In the genomic region with DNA sequence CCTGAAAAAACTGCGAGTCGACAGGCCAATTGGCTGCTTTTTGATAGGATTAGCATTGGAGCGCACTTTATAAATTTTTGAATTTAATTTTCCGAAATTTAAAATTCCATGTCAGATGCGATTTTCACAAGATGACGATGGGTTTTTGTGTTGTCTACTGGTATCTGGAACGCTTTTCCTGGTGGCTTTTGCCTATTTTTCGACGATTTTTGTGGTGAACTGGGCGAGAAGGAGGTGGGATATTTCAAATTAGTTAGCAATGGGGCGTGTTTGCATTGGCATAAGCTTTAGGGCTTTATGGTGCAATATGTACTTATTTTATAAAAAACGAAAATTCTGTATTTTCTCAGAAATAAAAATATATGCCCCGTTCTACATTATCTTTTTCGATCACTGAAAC, we compare ENCODE assay signal across 6 worm cellular contexts.
TF ChIP-seq lines count a peak whose summit lies in the region.

TSS of gene K10G6.9 (plus strand) at position 110 of the 400 bp plus-strand sequence.

TF ChIP-seq in whole organism, L1 larva, 84 proteins besides CTCF, POLR2A, EP300 and RAD21:
- TF ChIP-seq aly-2 (tag; optimal IDR thresholded peaks at IDR 0.05; lab: Kevin White, UChicago) (peak; percentile 16), efl-1 (optimal IDR thresholded peaks at IDR 0.05; lab: Kevin White, UChicago) (no peak), efl-1 (GFP tag; optimal IDR thresholded peaks at IDR 0.05 in 1 of 2; lab: Kevin White, UChicago) (peak in 1 of 2 experiments; percentile 3), fkh-4 (tag; optimal IDR thresholded peaks at IDR 0.05; lab: Kevin White, UChicago; ENCODE audit: borderline replicate concordance) (no peak), isw-1 (GFP tag; IDR thresholded peaks at IDR 0.05; lab: Robert Waterston, UW) (no peak)
TF ChIP-seq in whole organism, L1 larva: peak in this region for 2.

TF ChIP-seq in whole organism, L2 larva, 48 proteins besides CTCF, POLR2A, EP300 and RAD21:
- no peak for TF ChIP-seq lin-13 (GFP tag; optimal IDR thresholded peaks at IDR 0.05; lab: Kevin White, UChicago)
- TF ChIP-seq elt-1 (tag; optimal IDR thresholded peaks at IDR 0.05; lab: Kevin White, UChicago): no peak
- no peak for TF ChIP-seq egl-27 (tag; optimal IDR thresholded peaks at IDR 0.05; lab: Kevin White, UChicago)
- no peak for TF ChIP-seq fos-1 (tag; optimal IDR thresholded peaks at IDR 0.05; lab: Kevin White, UChicago)
- TF ChIP-seq F13H6.1 (tag; optimal IDR thresholded peaks at IDR 0.05; lab: Kevin White, UChicago): no peak
- TF ChIP-seq nhr-6 (tag; optimal IDR thresholded peaks at IDR 0.05; lab: Kevin White, UChicago): no peak
- no peak for TF ChIP-seq elt-3 (tag; optimal IDR thresholded peaks at IDR 0.05; lab: Kevin White, UChicago)
- peak; percentile 62 for TF ChIP-seq ama-1 (optimal IDR thresholded peaks at IDR 0.05; lab: Kevin White, UChicago)
- TF ChIP-seq zag-1 (tag; optimal IDR thresholded peaks at IDR 0.05; lab: Kevin White, UChicago): no peak

TF ChIP-seq in whole organism, L3 larva, 47 proteins besides CTCF, POLR2A, EP300 and RAD21:
- no peak for TF ChIP-seq zag-1 (tag; optimal IDR thresholded peaks at IDR 0.05; lab: Kevin White, UChicago)
- no peak for TF ChIP-seq aly-2 (tag; optimal IDR thresholded peaks at IDR 0.05; lab: Kevin White, UChicago)
- TF ChIP-seq ceh-28 (tag; optimal IDR thresholded peaks at IDR 0.05; lab: Kevin White, UChicago): peak; percentile 22
- TF ChIP-seq ceh-9 (tag; optimal IDR thresholded peaks at IDR 0.05; lab: Kevin White, UChicago): no peak
- TF ChIP-seq elt-3 (tag; optimal IDR thresholded peaks at IDR 0.05; lab: Kevin White, UChicago): no peak

TF ChIP-seq in whole organism, L4 larva, 104 proteins besides CTCF, POLR2A, EP300 and RAD21:
- TF ChIP-seq mes-2 (tag; optimal IDR thresholded peaks at IDR 0.05; lab: Kevin White, UChicago; ENCODE audit: poor library complexity, severe bottlenecking) (peak; percentile 12), daf-12 (tag; optimal IDR thresholded peaks at IDR 0.05; lab: Kevin White, UChicago) (no peak), fkh-10 (GFP tag; optimal IDR thresholded peaks at IDR 0.05; lab: Kevin White, UChicago) (no peak), ama-1 (optimal IDR thresholded peaks at IDR 0.05; lab: Kevin White, UChicago) (peak; percentile 61), unc-62 (GFP tag; optimal IDR thresholded peaks at IDR 0.05 in 1 of 2; lab: Kevin White, UChicago) (peak in 1 of 2 experiments; percentile 59), unc-62 (tag; optimal IDR thresholded peaks at IDR 0.05; lab: Kevin White, UChicago) (no peak)

TF ChIP-seq in whole organism, mixed stage, embryonic, 35 proteins besides CTCF, POLR2A, EP300 and RAD21:
- TF ChIP-seq bed-3 (GFP tag; optimal IDR thresholded peaks at IDR 0.05; lab: Kevin White, UChicago): no peak
- TF ChIP-seq ces-1 (GFP tag; optimal IDR thresholded peaks at IDR 0.05; lab: Kevin White, UChicago): peak; percentile 1
- TF ChIP-seq lsy-2 (tag; optimal IDR thresholded peaks at IDR 0.05; lab: Kevin White, UChicago): no peak
- no peak for TF ChIP-seq ceh-83 (GFP tag; optimal IDR thresholded peaks at IDR 0.05; lab: Kevin White, UChicago)
- TF ChIP-seq M03D4.4 (tag; optimal IDR thresholded peaks at IDR 0.05; lab: Kevin White, UChicago): no peak
TF ChIP-seq in whole organism, mixed stage, embryonic: peak in this region for 1.

TF ChIP-seq in whole organism, young adult, 124 proteins besides CTCF, POLR2A, EP300 and RAD21:
- no peak for TF ChIP-seq sptf-2 (GFP tag; optimal IDR thresholded peaks at IDR 0.05; lab: Kevin White, UChicago)
- 0 out of 2 replicates have a peak, but pooled peaks have one; percentile 70 for TF ChIP-seq Y79H2A.3 (GFP tag; conservative IDR thresholded peaks at IDR 0.05; lab: Robert Waterston, UW)
- TF ChIP-seq nhr-27 (tag; optimal IDR thresholded peaks at IDR 0.05; lab: Kevin White, UChicago): no peak
- TF ChIP-seq lin-40 (tag; optimal IDR thresholded peaks at IDR 0.05; lab: Kevin White, UChicago): no peak
